Fruit fly (Drosophila melanogaster): Measurements from ENCODE around the gene CG6686.
A peak's percentile ranks its signal among the peaks of the same experiment; 100 is the strongest.

The CG6686 gene

dm6 chr2L:12026458-12027431, 38.9 kb upstream of the CG6686 start (continued):
- TF ChIP-seq CG8290 (GFP tag; optimal IDR thresholded peaks at IDR 0.05) (no peak), CG8290 (tag; optimal IDR thresholded peaks at IDR 0.05) (peak in 1 of 2 experiments; percentile 69), CG12155 (GFP tag; optimal IDR thresholded peaks at IDR 0.05) (peak; percentile 11), al (GFP tag; IDR thresholded peaks at IDR 0.05) (no peak), maf-S (GFP tag; optimal IDR thresholded peaks at IDR 0.05) (no peak), Opbp (GFP tag; IDR thresholded peaks at IDR 0.05; ENCODE audit: partially characterized antibody) (no peak), MTF-1 (GFP tag; optimal IDR thresholded peaks at IDR 0.05; ENCODE audit: borderline replicate concordance) (no peak), sens (GFP tag) (peak; percentile 68), Meics (GFP tag; optimal IDR thresholded peaks at IDR 0.05) (peak; percentile 68), bsh (GFP tag; optimal IDR thresholded peaks at IDR 0.05) (peak; percentile 4 to 47), CG11085 (GFP tag; IDR thresholded peaks at IDR 0.05) (peak; percentile 63), ssp (GFP tag; IDR thresholded peaks at IDR 0.05) (no peak), gem (tag; optimal IDR thresholded peaks at IDR 0.05) (peak; percentile 75), CG15073 (GFP tag; optimal IDR thresholded peaks at IDR 0.05) (peak; percentile 28), nerfin-1 (tag; optimal IDR thresholded peaks at IDR 0.05) (peak; percentile 3), CG10274 (GFP tag; optimal IDR thresholded peaks at IDR 0.05) (no peak), prd (optimal IDR thresholded peaks at IDR 0.05) (no peak), prd (GFP tag; IDR thresholded peaks at IDR 0.05) (peak; percentile 71), HmgD (GFP tag; optimal IDR thresholded peaks at IDR 0.05) (no peak), CG13624 (GFP tag; optimal IDR thresholded peaks at IDR 0.05) (no peak), nerfin-2 (GFP tag; IDR thresholded peaks at IDR 0.05; ENCODE audit: partially characterized antibody) (no peak), CG17361 (GFP tag; IDR thresholded peaks at IDR 0.05) (peak; percentile 89), Asciz (GFP tag; optimal IDR thresholded peaks at IDR 0.05) (peak; percentile 3), CG7372 (GFP tag; IDR thresholded peaks at IDR 0.05) (no peak), CG15011 (GFP tag; optimal IDR thresholded peaks at IDR 0.05) (no peak), CG10543 (GFP tag; optimal IDR thresholded peaks at IDR 0.05) (peak; percentile 3), vnd (GFP tag; IDR thresholded peaks at IDR 0.05; ENCODE audit: partially characterized antibody) (no peak), sd (tag; optimal IDR thresholded peaks at IDR 0.05) (peak; percentile 39), BtbVII (GFP tag; optimal IDR thresholded peaks at IDR 0.05) (no peak), CG8281 (tag; optimal IDR thresholded peaks at IDR 0.05) (no peak), Spps (tag; optimal IDR thresholded peaks at IDR 0.05) (peak; percentile 24), tio (GFP tag; optimal IDR thresholded peaks at IDR 0.05) (peak; percentile 69), CG30431 (GFP tag; optimal IDR thresholded peaks at IDR 0.05) (peak; percentile 60), CG9609 (GFP tag; optimal IDR thresholded peaks at IDR 0.05) (peak; percentile 22), luna (GFP tag; optimal IDR thresholded peaks at IDR 0.05) (no peak), CG4854 (GFP tag; optimal IDR thresholded peaks at IDR 0.05) (no peak), Oli (tag; optimal IDR thresholded peaks at IDR 0.05) (peak; percentile 83), toy (GFP tag; IDR thresholded peaks at IDR 0.05) (no peak), Drgx (GFP tag; IDR thresholded peaks at IDR 0.05) (peak; percentile 75), btn (GFP tag; optimal IDR thresholded peaks at IDR 0.05) (peak; percentile 13), CG10321 (GFP tag; IDR thresholded peaks at IDR 0.05) (no peak), twi (tag; optimal IDR thresholded peaks at IDR 0.05) (peak; percentile 6), cg (GFP tag; optimal IDR thresholded peaks at IDR 0.05) (no peak), CG7556 (GFP tag; optimal IDR thresholded peaks at IDR 0.05) (peak; percentile 88), Ssrp (tag; optimal IDR thresholded peaks at IDR 0.05) (peak; percentile 65), CG14050 (GFP tag; IDR thresholded peaks at IDR 0.05) (peak; percentile 9; the same call in 1 of the 3 replicates), CG7839 (tag; optimal IDR thresholded peaks at IDR 0.05) (peak; percentile 69), CG2875 (GFP tag; optimal IDR thresholded peaks at IDR 0.05) (no peak), gro (GFP tag; optimal IDR thresholded peaks at IDR 0.05) (no peak)

All from whole organism, embryonic.